Fruit fly (Drosophila melanogaster) S2 (cell line): ENCODE data around the gene nSyb.

Source experiments
- CG8478 ChIP-seq: fragments of >200 bp; optimal IDR thresholded peaks from 2 replicates; lab custom pipeline; 2018
- CTCF ChIP-seq, 2 experiments: fragments of >200 bp; optimal IDR thresholded peaks; 2 replicates each; lab custom pipeline; 2018

DNA sequence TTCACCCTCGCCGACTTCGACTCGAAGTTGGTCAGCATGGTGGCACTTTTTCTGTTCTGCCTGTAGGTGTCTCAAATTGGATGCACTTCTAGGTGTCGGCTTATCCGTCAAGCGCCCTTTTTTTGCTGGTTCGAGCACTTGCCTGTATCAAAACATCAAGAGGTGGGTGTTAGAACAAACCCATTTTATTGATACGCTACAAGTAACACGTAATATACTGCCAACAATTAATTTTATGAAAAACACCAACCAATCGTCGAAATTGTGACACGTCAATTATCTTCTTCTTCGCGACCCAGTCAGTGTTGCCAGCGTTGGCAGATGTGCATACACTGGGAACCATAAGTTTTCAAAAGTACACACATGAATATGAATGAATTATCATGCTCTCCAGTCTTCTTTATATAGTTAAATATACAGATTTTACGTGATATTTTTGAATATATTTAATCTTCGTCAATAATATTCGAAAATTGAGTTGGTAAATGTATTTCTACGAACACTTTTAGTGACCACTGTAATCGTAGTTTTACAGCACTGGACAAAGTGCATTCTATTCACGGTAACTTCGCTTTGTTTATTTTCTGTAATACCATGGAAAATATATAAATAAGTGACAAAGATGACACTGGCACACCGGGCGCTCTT, 7.5 kb upstream of the nSyb start, which contains the start of the genes alphaCOP and CG13919:
- TF ChIP-seq CTCF (optimal IDR thresholded peaks at IDR 0.05; lab: Kevin White, UChicago) (no peak), CG8478 (lab: Kevin White, UChicago) (no peak)
